Fruit fly (Drosophila melanogaster) whole organism, embryonic: Measurements from ENCODE around the gene Pop5.
A peak's percentile ranks its signal among the peaks of the same experiment; 100 is the strongest.

Experiments used
- ATbp ChIP-seq: fragments of 200-800 bp; sonication (Bioruptor generic); optimal IDR thresholded peaks from 2 replicates; lab custom pipeline; 2017; ENCODE audit warnings: missing biosample characterization, mild to moderate bottlenecking, missing genetic modification characterization, missing genetic modification reagents
- Atf-2 ChIP-seq: fragments of 200-800 bp; sonication (Bioruptor generic); optimal IDR thresholded peaks from 2 replicates; lab custom pipeline; 2016; ENCODE audit warnings: missing biosample characterization, missing genetic modification characterization
- Atf6 ChIP-seq: fragments of 200-800 bp; sonication (Bioruptor generic); IDR thresholded peaks from 2 replicates; pipeline ENCODE4 v1.3.6; 2022; ENCODE audit warnings: missing biosample characterization, missing genetic modification characterization
- CG11247 ChIP-seq: fragments of 200-800 bp; sonication (Bioruptor generic); IDR thresholded peaks from 2 replicates; pipeline ENCODE4 v1.3.6; 2022; ENCODE audit warnings: missing biosample characterization, missing genetic modification characterization
- CG12391 ChIP-seq: fragments of 200-800 bp; sonication (Bioruptor generic); optimal IDR thresholded peaks from 3 replicates; lab custom pipeline; 2018; ENCODE audit warnings: missing biosample characterization, mild to moderate bottlenecking, missing genetic modification characterization, moderate library complexity
- CG14860 ChIP-seq: fragments of 200-800 bp; sonication (Bioruptor generic); IDR thresholded peaks from 3 replicates; pipeline ENCODE4 v1.3.6; 2022; ENCODE audit warnings: missing biosample characterization, missing genetic modification characterization; ENCODE audit not compliant: partially characterized antibody
- CG15073 ChIP-seq: fragments of 200-800 bp; sonication (Bioruptor generic); optimal IDR thresholded peaks from 2 replicates; lab custom pipeline; 2016; ENCODE audit warnings: missing biosample characterization, missing genetic modification characterization
- CG1602 ChIP-seq: fragments of 200-800 bp; sonication (Bioruptor generic); optimal IDR thresholded peaks from 3 replicates; lab custom pipeline; 2016; ENCODE audit warnings: missing biosample characterization, missing genetic modification characterization
- CG17568 ChIP-seq: fragments of 200-800 bp; sonication (Bioruptor generic); optimal IDR thresholded peaks from 2 replicates; lab custom pipeline; 2018; ENCODE audit warnings: missing biosample characterization, mild to moderate bottlenecking, missing genetic modification characterization, moderate library complexity
- CG17802 ChIP-seq: fragments of 200-800 bp; sonication (Bioruptor generic); optimal IDR thresholded peaks from 2 replicates; lab custom pipeline; 2018; ENCODE audit warnings: missing biosample characterization, mild to moderate bottlenecking, missing genetic modification characterization, moderate library complexity
- CG2889 ChIP-seq: fragments of 200-800 bp; sonication (Bioruptor generic); IDR thresholded peaks from 3 replicates; pipeline ENCODE4 v1.3.6; 2022; ENCODE audit warnings: missing biosample characterization, missing genetic modification characterization
- CG31388 ChIP-seq: fragments of 200-800 bp; sonication (Bioruptor generic); optimal IDR thresholded peaks from 2 replicates; lab custom pipeline; 2016; ENCODE audit warnings: missing biosample characterization, missing genetic modification characterization
- CG3838 ChIP-seq: fragments of 200-800 bp; sonication (Bioruptor generic); optimal IDR thresholded peaks from 3 replicates; lab custom pipeline; 2016; ENCODE audit warnings: missing biosample characterization, missing genetic modification characterization
- CG3995 ChIP-seq: fragments of 200-800 bp; sonication (Bioruptor generic); optimal IDR thresholded peaks from 3 replicates; lab custom pipeline; 2016; ENCODE audit warnings: missing biosample characterization, missing genetic modification characterization
- CG6765 ChIP-seq: fragments of 200-800 bp; sonication (Bioruptor generic); optimal IDR thresholded peaks from 3 replicates; lab custom pipeline; 2017; ENCODE audit warnings: missing biosample characterization, mild to moderate bottlenecking, missing genetic modification characterization
- CG7271 ChIP-seq: fragments of 200-800 bp; sonication (Bioruptor generic); optimal IDR thresholded peaks from 2 replicates; lab custom pipeline; 2018; ENCODE audit warnings: missing biosample characterization, mild to moderate bottlenecking, missing genetic modification characterization, moderate library complexity
- CG7357 ChIP-seq: fragments of 200-800 bp; sonication (Bioruptor generic); IDR thresholded peaks from 3 replicates; pipeline ENCODE4 v1.3.6; 2022; ENCODE audit warnings: missing biosample characterization, missing genetic modification characterization
- CkIIα-i1 ChIP-seq: fragments of 200-800 bp; sonication (Bioruptor generic); IDR thresholded peaks from 2 replicates; pipeline ENCODE4 v1.3.6; 2022; ENCODE audit warnings: missing biosample characterization, missing genetic modification characterization
- Hand ChIP-seq: fragments of 200-800 bp; sonication (Bioruptor generic); optimal IDR thresholded peaks from 2 replicates; lab custom pipeline; 2017; ENCODE audit warnings: mild to moderate bottlenecking, missing biosample characterization, missing genetic modification reagents, missing genetic modification characterization
- Hey ChIP-seq: fragments of 200-800 bp; sonication (Bioruptor generic); optimal IDR thresholded peaks from 3 replicates; lab custom pipeline; 2018; ENCODE audit warnings: missing biosample characterization, mild to moderate bottlenecking, missing genetic modification characterization
- Hmr ChIP-seq: fragments of 200-800 bp; sonication (Bioruptor generic); optimal IDR thresholded peaks from 3 replicates; lab custom pipeline; 2017; ENCODE audit warnings: mild to moderate bottlenecking, missing biosample characterization, missing genetic modification reagents, missing genetic modification characterization
- Lpt ChIP-seq: fragments of >200 bp; optimal IDR thresholded peaks from 2 replicates; lab custom pipeline; 2018; ENCODE audit warnings: missing biosample characterization, missing genetic modification characterization
- Mad ChIP-seq: fragments of 200-800 bp; sonication (Bioruptor generic); optimal IDR thresholded peaks from 2 replicates; lab custom pipeline; 2016; ENCODE audit warnings: missing biosample characterization, missing genetic modification characterization
- Max ChIP-seq: fragments of 200-800 bp; sonication (Bioruptor generic); optimal IDR thresholded peaks from 2 replicates; lab custom pipeline; 2016; ENCODE audit warnings: missing biosample characterization, mild to moderate bottlenecking, missing genetic modification characterization
- NK7.1 ChIP-seq: fragments of 200-800 bp; sonication (Bioruptor generic); optimal IDR thresholded peaks from 3 replicates; lab custom pipeline; 2016; ENCODE audit warnings: missing biosample characterization, missing genetic modification characterization
- Nf-YB ChIP-seq: fragments of 200-800 bp; sonication (Bioruptor generic); optimal IDR thresholded peaks from 3 replicates; lab custom pipeline; 2019; ENCODE audit warnings: missing biosample characterization, mild to moderate bottlenecking, missing genetic modification characterization, moderate library complexity
- Nf-YC ChIP-seq: fragments of 200-800 bp; optimal IDR thresholded peaks from 3 replicates; lab custom pipeline; 2019; ENCODE audit warnings: missing biosample characterization, mild to moderate bottlenecking, missing genetic modification characterization, moderate library complexity
- NfI ChIP-seq: fragments of 200-800 bp; sonication (Bioruptor generic); optimal IDR thresholded peaks from 3 replicates; lab custom pipeline; 2018; ENCODE audit warnings: missing biosample characterization, mild to moderate bottlenecking, missing genetic modification characterization, moderate library complexity
- Oli ChIP-seq: fragments of 200-800 bp; sonication (Bioruptor generic); optimal IDR thresholded peaks from 2 replicates; lab custom pipeline; 2018; ENCODE audit warnings: missing biosample characterization, mild to moderate bottlenecking, missing genetic modification characterization, moderate library complexity
- Opbp ChIP-seq: fragments of 200-800 bp; sonication (Bioruptor generic); IDR thresholded peaks from 3 replicates; pipeline ENCODE4 v1.3.6; 2022; ENCODE audit warnings: missing biosample characterization, missing genetic modification characterization; ENCODE audit not compliant: partially characterized antibody
- Poxn ChIP-seq: fragments of 200-800 bp; sonication (Bioruptor generic); IDR thresholded peaks from 2 replicates; pipeline ENCODE4 v1.3.6; 2022; ENCODE audit warnings: missing biosample characterization, missing genetic modification characterization
- Sox102F ChIP-seq: fragments of 200-800 bp; sonication (Bioruptor generic); optimal IDR thresholded peaks from 2 replicates; lab custom pipeline; 2018; ENCODE audit warnings: missing biosample characterization, mild to moderate bottlenecking, missing genetic modification characterization, moderate library complexity
- Stat92E ChIP-seq, 3 experiments: fragments of >200 bp in 2 of 3; fragments of 200-800 bp in 1 of 3; sonication (Bioruptor generic) in 1 of 3; optimal IDR thresholded peaks; 2 replicates each; lab custom pipeline; 2017 to 2019; ENCODE audit warnings: missing biosample characterization in 3 of 3, missing genetic modification characterization in 3 of 3, mild to moderate bottlenecking in 1 of 3, moderate library complexity in 1 of 3
- Taf1 ChIP-seq: fragments of 200-800 bp; sonication (Bioruptor generic); IDR thresholded peaks from 2 replicates; pipeline ENCODE4 v1.3.6; 2022; ENCODE audit warnings: missing biosample characterization, missing genetic modification characterization
- bowl ChIP-seq: fragments of 200-800 bp; sonication (Bioruptor generic); IDR thresholded peaks from 2 replicates; pipeline ENCODE4 v1.3.6; 2022; ENCODE audit warnings: missing biosample characterization, missing genetic modification characterization
- cas ChIP-seq: fragments of 200-800 bp; sonication (Bioruptor generic); IDR thresholded peaks from 2 replicates; pipeline ENCODE4 v1.3.6; 2022; ENCODE audit warnings: missing biosample characterization, missing genetic modification characterization
- cwo ChIP-seq: fragments of 200-800 bp; sonication (Bioruptor generic); optimal IDR thresholded peaks from 3 replicates; lab custom pipeline; 2017; ENCODE audit warnings: missing biosample characterization, missing genetic modification characterization, mild to moderate bottlenecking, moderate library complexity, missing genetic modification reagents
- dan ChIP-seq: fragments of 200-800 bp; sonication (Bioruptor generic); IDR thresholded peaks from 2 replicates; pipeline ENCODE4 v1.3.6; 2022; ENCODE audit warnings: missing biosample characterization, missing genetic modification characterization
- dmrt99B ChIP-seq: fragments of 200-800 bp; sonication (Bioruptor generic); optimal IDR thresholded peaks from 2 replicates; lab custom pipeline; 2018; ENCODE audit warnings: missing biosample characterization, mild to moderate bottlenecking, missing genetic modification characterization, moderate library complexity
- hb ChIP-seq: fragments of 200-800 bp; sonication (Bioruptor generic); IDR thresholded peaks from 3 replicates; pipeline ENCODE4 v1.3.6; 2022; ENCODE audit warnings: missing biosample characterization, missing genetic modification characterization; ENCODE audit not compliant: partially characterized antibody
- hth ChIP-seq: fragments of >200 bp; optimal IDR thresholded peaks from 2 replicates; lab custom pipeline; 2017; ENCODE audit warnings: inconsistent platforms
- inv ChIP-seq: fragments of 200-800 bp; sonication (Bioruptor generic); IDR thresholded peaks from 2 replicates; pipeline ENCODE4 v1.3.6; 2022; ENCODE audit warnings: missing biosample characterization, missing genetic modification characterization; ENCODE audit not compliant: partially characterized antibody
- nau ChIP-seq: fragments of 200-800 bp; sonication (Bioruptor generic); optimal IDR thresholded peaks from 3 replicates; lab custom pipeline; 2017; ENCODE audit warnings: missing biosample characterization, mild to moderate bottlenecking, missing genetic modification characterization, missing genetic modification reagents
- run ChIP-seq: fragments of 200-800 bp; sonication (Bioruptor generic); optimal IDR thresholded peaks from 3 replicates; lab custom pipeline; 2018; ENCODE audit warnings: missing biosample characterization, mild to moderate bottlenecking, missing genetic modification characterization
- sc ChIP-seq, 3 experiments: fragments of >200 bp in 2 of 3; fragments of 200-800 bp in 1 of 3; sonication (Bioruptor generic) in 1 of 3; optimal IDR thresholded peaks; 2 replicates in 2 of 3; 3 replicates in 1 of 3; lab custom pipeline; 2017; ENCODE audit warnings: mild to moderate bottlenecking in 1 of 3, missing biosample characterization in 1 of 3, missing genetic modification characterization in 1 of 3, missing genetic modification reagents in 1 of 3
- slp2 ChIP-seq: fragments of 200-800 bp; sonication (Bioruptor generic); optimal IDR thresholded peaks from 2 replicates; lab custom pipeline; 2016; ENCODE audit warnings: missing biosample characterization, missing genetic modification characterization
- sna ChIP-seq: fragments of 200-800 bp; sonication (Bioruptor generic); IDR thresholded peaks from 2 replicates; pipeline ENCODE4 v1.3.6; 2022; ENCODE audit warnings: missing biosample characterization, missing genetic modification characterization; ENCODE audit not compliant: partially characterized antibody
- wek ChIP-seq: fragments of 200-800 bp; sonication (Bioruptor generic); optimal IDR thresholded peaks from 3 replicates; lab custom pipeline; 2018; ENCODE audit warnings: missing biosample characterization, mild to moderate bottlenecking, missing genetic modification characterization, moderate library complexity

Pop5 gene

dm6 chr3L:17003251-17004171 lies 41.3 kb downstream of the Pop5 start (continued):
- no peak for TF ChIP-seq CG7271 (tag; lab: Kevin White, UChicago)
- TF ChIP-seq inv = no peak
- no peak for TF ChIP-seq Lpt
- peak; percentile 44 for TF ChIP-seq ATbp (GFP tag; lab: Kevin White, UChicago)
- no peak for TF ChIP-seq Max (GFP tag; lab: Kevin White, UChicago)
- TF ChIP-seq wek (GFP tag; lab: Kevin White, UChicago) = no peak
- no peak for TF ChIP-seq Taf1 (GFP tag; lab: Robert Waterston, UW)
- no peak for TF ChIP-seq Oli (tag; lab: Kevin White, UChicago)
- no peak for TF ChIP-seq Stat92E (GFP tag; optimal IDR thresholded peaks at IDR 0.05; lab: Kevin White, UChicago)
- no peak for TF ChIP-seq CG15073
- no peak for TF ChIP-seq Nf-YB (GFP tag; lab: Kevin White, UChicago)
- TF ChIP-seq nau (GFP tag; lab: Kevin White, UChicago) = peak; percentile 48
- no peak for TF ChIP-seq hth (lab: Kevin White, UChicago)
- peak; percentile 68 for TF ChIP-seq CG6765 (GFP tag; lab: Kevin White, UChicago)
- TF ChIP-seq bowl = no peak
- TF ChIP-seq Hand = no peak
- no peak for TF ChIP-seq Poxn
- no peak for TF ChIP-seq sc (optimal IDR thresholded peaks at IDR 0.05; lab: Kevin White, UChicago)
- TF ChIP-seq sc (GFP tag; optimal IDR thresholded peaks at IDR 0.05; lab: Kevin White, UChicago) = no peak
- TF ChIP-seq cas (GFP tag; lab: Robert Waterston, UW) = no peak
- TF ChIP-seq CG12391 (tag; lab: Kevin White, UChicago) = no peak
- no peak for TF ChIP-seq CG3838
- no peak for TF ChIP-seq NK7.1 (GFP tag; lab: Kevin White, UChicago)
- no peak for TF ChIP-seq CG3995 (GFP tag; lab: Kevin White, UChicago)
- TF ChIP-seq slp2 (GFP tag; lab: Kevin White, UChicago) = no peak
- peak; percentile 57; the same call in 1 of the 2 replicates for TF ChIP-seq Atf6 (GFP tag; lab: Robert Waterston, UW)
- TF ChIP-seq CkIIα-i1 = no peak
- peak; percentile 69 for TF ChIP-seq Hey (tag; lab: Kevin White, UChicago)
- peak; percentile 17 for TF ChIP-seq Sox102F (GFP tag; lab: Kevin White, UChicago)
- TF ChIP-seq CG14860 = no peak
- TF ChIP-seq hb (GFP tag; lab: Robert Waterston, UW) = no peak
- no peak for TF ChIP-seq Opbp (GFP tag; lab: Robert Waterston, UW)
- no peak for TF ChIP-seq CG11247 (GFP tag; lab: Robert Waterston, UW)
- TF ChIP-seq cwo (GFP tag; lab: Kevin White, UChicago) = peak; percentile 95
- no peak for TF ChIP-seq CG17802 (tag; lab: Kevin White, UChicago)
- no peak for TF ChIP-seq CG1602
- no peak for TF ChIP-seq CG2889 (GFP tag; lab: Robert Waterston, UW)
- no peak for TF ChIP-seq dmrt99B (tag; lab: Kevin White, UChicago)
- TF ChIP-seq dan = no peak
- TF ChIP-seq run (tag; lab: Kevin White, UChicago) = no peak
- no peak for TF ChIP-seq sna (GFP tag; lab: Robert Waterston, UW)
- no peak for TF ChIP-seq Mad (GFP tag; lab: Kevin White, UChicago)
- no peak for TF ChIP-seq CG31388
- TF ChIP-seq CG7357 (GFP tag; lab: Robert Waterston, UW) = no peak
- no peak for TF ChIP-seq NfI (GFP tag; lab: Kevin White, UChicago)
- TF ChIP-seq CG17568 (GFP tag; lab: Kevin White, UChicago) = peak; percentile 42
- peak; percentile 58 for TF ChIP-seq Hmr (GFP tag; lab: Kevin White, UChicago)
- no peak for TF ChIP-seq Atf-2 (GFP tag; lab: Kevin White, UChicago)
- no peak for TF ChIP-seq Nf-YC (tag; lab: Kevin White, UChicago)
